Fruit fly (Drosophila melanogaster): ENCODE results near the gene CG4822.

Gene CG4822

dm6 chr2L:128977-129941 is 7.7 kb upstream of the CG4822 start (continued):
- TF ChIP-seq exex (tag; optimal IDR thresholded peaks at IDR 0.05): peak; percentile 46
- TF ChIP-seq repo (GFP tag; optimal IDR thresholded peaks at IDR 0.05): no peak
- TF ChIP-seq CG17612 (GFP tag; IDR thresholded peaks at IDR 0.05): no peak
- no peak for TF ChIP-seq ro (GFP tag; IDR thresholded peaks at IDR 0.05)
- peak; percentile 36; the same call in 1 of the 2 replicates for TF ChIP-seq cas (GFP tag; IDR thresholded peaks at IDR 0.05)
- TF ChIP-seq CG11093 (GFP tag; IDR thresholded peaks at IDR 0.05): no peak
- TF ChIP-seq CG7556 (GFP tag; optimal IDR thresholded peaks at IDR 0.05): peak; percentile 1
- peak; percentile 47 for TF ChIP-seq NC2β (GFP tag; optimal IDR thresholded peaks at IDR 0.05)
- peak; percentile 28 for TF ChIP-seq dmrt99B (tag; optimal IDR thresholded peaks at IDR 0.05)
- TF ChIP-seq Dll (GFP tag; IDR thresholded peaks at IDR 0.05; ENCODE audit: partially characterized antibody): no peak; the same call in 3 of the 4 replicates
- peak; percentile 32 for TF ChIP-seq trem (tag; optimal IDR thresholded peaks at IDR 0.05)
- TF ChIP-seq CG4820 (GFP tag; optimal IDR thresholded peaks at IDR 0.05): no peak
- no peak for TF ChIP-seq cato (GFP tag; optimal IDR thresholded peaks at IDR 0.05; ENCODE audit: borderline replicate concordance)
- no peak for TF ChIP-seq CG2889 (GFP tag; IDR thresholded peaks at IDR 0.05)
- TF ChIP-seq CG4328 (GFP tag; optimal IDR thresholded peaks at IDR 0.05): peak; percentile 15
- no peak for TF ChIP-seq CG11085 (GFP tag; IDR thresholded peaks at IDR 0.05)
- TF ChIP-seq CG17829 (tag; optimal IDR thresholded peaks at IDR 0.05): peak; percentile 50
- 0 out of 3 replicates have a peak, but pooled peaks have one; percentile 20 for TF ChIP-seq ken (GFP tag; IDR thresholded peaks at IDR 0.05)
- no peak for TF ChIP-seq gsb (GFP tag; IDR thresholded peaks at IDR 0.05)
- TF ChIP-seq CG10267 (tag; optimal IDR thresholded peaks at IDR 0.05): peak; percentile 23
- TF ChIP-seq seq (GFP tag; IDR thresholded peaks at IDR 0.05): peak; percentile 75
- TF ChIP-seq sc (optimal IDR thresholded peaks at IDR 0.05): no peak
- TF ChIP-seq sc (GFP tag; optimal IDR thresholded peaks at IDR 0.05): no peak
- TF ChIP-seq HmgZ (tag; optimal IDR thresholded peaks at IDR 0.05): peak; percentile 86
- no peak for TF ChIP-seq ham (GFP tag; IDR thresholded peaks at IDR 0.05)
- TF ChIP-seq Fer1 (GFP tag; optimal IDR thresholded peaks at IDR 0.05): peak; percentile 73
- TF ChIP-seq org-1 (GFP tag; optimal IDR thresholded peaks at IDR 0.05): no peak
- no peak for TF ChIP-seq Hr3 (GFP tag; optimal IDR thresholded peaks at IDR 0.05)
- TF ChIP-seq CG18599 (GFP tag; optimal IDR thresholded peaks at IDR 0.05): peak; percentile 74
- TF ChIP-seq CG18262 (tag; optimal IDR thresholded peaks at IDR 0.05): peak; percentile 29
- no peak for TF ChIP-seq CG7357 (GFP tag; IDR thresholded peaks at IDR 0.05)
- no peak for TF ChIP-seq bab2 (GFP tag; optimal IDR thresholded peaks at IDR 0.05)
- TF ChIP-seq Ets65A (GFP tag): no peak
- TF ChIP-seq mld (GFP tag; IDR thresholded peaks at IDR 0.05; ENCODE audit: partially characterized antibody): peak; percentile 62; the same call in 2 of the 3 replicates
- TF ChIP-seq grn (GFP tag; optimal IDR thresholded peaks at IDR 0.05): peak; percentile 90
- peak; percentile 78 for TF ChIP-seq gcm (GFP tag; optimal IDR thresholded peaks at IDR 0.05)
- no peak; the same call in 1 of the 2 replicates for TF ChIP-seq GATAe (GFP tag; conservative IDR thresholded peaks at IDR 0.05)
- TF ChIP-seq btn (GFP tag; optimal IDR thresholded peaks at IDR 0.05): no peak
- no peak for TF ChIP-seq Sox102F (GFP tag; optimal IDR thresholded peaks at IDR 0.05)
- TF ChIP-seq Meics (GFP tag; optimal IDR thresholded peaks at IDR 0.05): peak; percentile 39
- TF ChIP-seq CG43689 (GFP tag; IDR thresholded peaks at IDR 0.05): no peak
- TF ChIP-seq al (GFP tag; IDR thresholded peaks at IDR 0.05): no peak
- no peak for TF ChIP-seq dati (GFP tag; IDR thresholded peaks at IDR 0.05)
- peak; percentile 13 for TF ChIP-seq MESR4 (GFP tag; optimal IDR thresholded peaks at IDR 0.05)
- TF ChIP-seq CG8478 (optimal IDR thresholded peaks at IDR 0.05): no peak
- no peak for TF ChIP-seq Scr (GFP tag; IDR thresholded peaks at IDR 0.05; ENCODE audit: partially characterized antibody)
- peak; percentile 42; the same call in 1 of the 2 replicates for TF ChIP-seq tna (GFP tag; IDR thresholded peaks at IDR 0.05; ENCODE audit: partially characterized antibody)
- no peak for TF ChIP-seq dan (GFP tag; IDR thresholded peaks at IDR 0.05)
- TF ChIP-seq CG6254 (GFP tag; optimal IDR thresholded peaks at IDR 0.05): peak; percentile 53

Data from whole organism, embryonic.